Worm (Caenorhabditis elegans): ENCODE data around the gene kmo-2.

- TF ChIP-seq sem-4 (tag; optimal IDR thresholded peaks at IDR 0.05): no peak
- no peak for TF ChIP-seq nhr-11 (tag; optimal IDR thresholded peaks at IDR 0.05)
- TF ChIP-seq nhr-12 (tag; optimal IDR thresholded peaks at IDR 0.05): no peak
- TF ChIP-seq ztf-4 (tag; optimal IDR thresholded peaks at IDR 0.05): no peak
These were observed 19.9 kb downstream of the kmo-2 start, which contains the start of gene dars-2 for ce11 chrV:12048445-12048844.
